Worm (Caenorhabditis elegans): ENCODE data around the gene F01D5.5.

The F01D5.5 gene

DNA sequence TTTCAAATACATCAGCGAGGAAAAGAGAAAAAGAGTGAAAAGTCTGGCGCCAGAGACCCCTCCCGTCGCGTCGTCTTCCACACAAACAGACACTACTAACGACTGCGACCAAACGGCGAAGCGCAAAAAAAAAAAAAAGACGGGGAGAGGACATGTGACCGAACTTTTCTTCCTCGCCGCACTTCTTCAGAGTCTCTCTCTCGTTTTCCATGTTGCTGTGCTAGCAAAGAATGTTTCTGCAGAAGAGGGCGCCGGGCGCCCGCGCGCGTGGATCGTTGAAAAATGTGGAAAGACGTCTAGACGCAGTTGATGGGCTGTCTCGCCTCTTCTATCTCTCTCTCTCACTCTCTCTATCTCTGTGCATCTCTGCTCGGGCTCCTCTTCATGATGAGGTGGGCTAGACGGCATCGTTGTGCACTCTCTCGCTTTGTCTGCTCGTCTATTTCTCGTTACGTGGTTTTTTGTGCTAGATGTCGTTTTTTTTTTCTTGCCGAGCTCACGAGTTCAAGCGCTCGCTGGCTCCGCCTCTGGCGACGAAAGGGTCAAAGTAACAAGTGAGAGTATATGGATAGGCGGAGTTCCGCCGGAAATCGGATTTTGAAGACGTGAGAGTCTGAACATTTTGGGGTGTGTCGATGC, 38.2 kb upstream of the F01D5.5 start (continued):
- TF ChIP-seq ets-5 (GFP tag; IDR thresholded peaks at IDR 0.05) (0 out of 2 replicates have a peak, but pooled peaks have one; percentile 89), ztf-4 (tag; optimal IDR thresholded peaks at IDR 0.05) (peak; percentile 79), Y116A8C.19 (tag; optimal IDR thresholded peaks at IDR 0.05; ENCODE audit: borderline replicate concordance) (no peak), nhr-90 (tag; optimal IDR thresholded peaks at IDR 0.05; ENCODE audit: poor library complexity) (peak; percentile 83), nhr-47 (tag; optimal IDR thresholded peaks at IDR 0.05) (peak; percentile 94), snu-23 (GFP tag; optimal IDR thresholded peaks at IDR 0.05) (peak; percentile 94), nhr-19 (GFP tag; conservative IDR thresholded peaks at IDR 0.05) (peak; percentile 88), ceh-8 (GFP tag; optimal IDR thresholded peaks at IDR 0.05) (peak; percentile 36), unc-30 (tag; optimal IDR thresholded peaks at IDR 0.05) (no peak), nhr-76 (tag; optimal IDR thresholded peaks at IDR 0.05) (no peak), lin-14 (GFP tag; optimal IDR thresholded peaks at IDR 0.05) (peak; percentile 98), nhr-28 (tag; optimal IDR thresholded peaks at IDR 0.05) (no peak), elt-3 (tag; optimal IDR thresholded peaks at IDR 0.05) (peak in 3 of 6 experiments; percentile 54 to 85 (median 77)), aha-1 (tag; optimal IDR thresholded peaks at IDR 0.05) (no peak), fkh-10 (GFP tag; optimal IDR thresholded peaks at IDR 0.05) (peak; percentile 95), mef-2 (tag; optimal IDR thresholded peaks at IDR 0.05) (peak; percentile 85), nhr-71 (tag; optimal IDR thresholded peaks at IDR 0.05) (peak; percentile 98), ama-1 (optimal IDR thresholded peaks at IDR 0.05) (no peak), lir-3 (tag; optimal IDR thresholded peaks at IDR 0.05; ENCODE audit: poor library complexity) (peak; percentile 76), blmp-1 (tag; optimal IDR thresholded peaks at IDR 0.05) (peak; percentile 92), isw-1 (GFP tag; IDR thresholded peaks at IDR 0.05) (peak; percentile 64), F16B12.6 (tag; optimal IDR thresholded peaks at IDR 0.05) (peak; percentile 7), hpl-2 (GFP tag; optimal IDR thresholded peaks at IDR 0.05) (peak; percentile 38), sup-37 (GFP tag; optimal IDR thresholded peaks at IDR 0.05) (peak; percentile 87), unc-62 (GFP tag; optimal IDR thresholded peaks at IDR 0.05) (no peak), ztf-11 (tag; optimal IDR thresholded peaks at IDR 0.05) (peak in 1 of 2 experiments; percentile 66), ces-1 (GFP tag; optimal IDR thresholded peaks at IDR 0.05) (no peak), lsy-2 (tag; optimal IDR thresholded peaks at IDR 0.05) (peak; percentile 82 to 90), skn-1 (tag; optimal IDR thresholded peaks at IDR 0.05) (peak; percentile 83), tlp-1 (tag; optimal IDR thresholded peaks at IDR 0.05) (no peak), unc-130 (tag; optimal IDR thresholded peaks at IDR 0.05) (peak; percentile 82), egl-27 (tag; optimal IDR thresholded peaks at IDR 0.05) (peak; percentile 82 to 89), pqm-1 (tag; optimal IDR thresholded peaks at IDR 0.05) (no peak), efl-3 (GFP tag; optimal IDR thresholded peaks at IDR 0.05) (no peak), C16A3.4 (tag; optimal IDR thresholded peaks at IDR 0.05) (peak; percentile 86), ceh-90 (tag; optimal IDR thresholded peaks at IDR 0.05) (no peak), egl-13 (tag; optimal IDR thresholded peaks at IDR 0.05) (peak; percentile 92), nhr-11 (tag; optimal IDR thresholded peaks at IDR 0.05) (peak; percentile 87), unc-86 (tag; optimal IDR thresholded peaks at IDR 0.05) (peak; percentile 93), sptf-1 (tag; optimal IDR thresholded peaks at IDR 0.05) (no peak), mab-9 (GFP tag; IDR thresholded peaks at IDR 0.05) (peak; percentile 46; the same call in 1 of the 2 replicates), zip-4 (GFP tag; optimal IDR thresholded peaks at IDR 0.05) (peak; percentile 68), pax-3 (tag; optimal IDR thresholded peaks at IDR 0.05) (peak; percentile 85), snpc-4 (tag; optimal IDR thresholded peaks at IDR 0.05) (peak; percentile 78), sox-4 (tag; optimal IDR thresholded peaks at IDR 0.05) (peak; percentile 61), C34B4.2 (tag; optimal IDR thresholded peaks at IDR 0.05) (no peak), nhr-12 (tag; optimal IDR thresholded peaks at IDR 0.05) (no peak), fkh-8 (tag; optimal IDR thresholded peaks at IDR 0.05) (peak; percentile 93), mep-1 (tag; optimal IDR thresholded peaks at IDR 0.05) (peak; percentile 63), nhr-85 (tag) (peak; percentile 94), fos-1 (tag; optimal IDR thresholded peaks at IDR 0.05) (peak; percentile 54), swsn-7 (tag; optimal IDR thresholded peaks at IDR 0.05) (peak; percentile 93), lin-39 (tag; optimal IDR thresholded peaks at IDR 0.05) (peak; percentile 72)

Data from whole organism, L1 larva.